Fruit fly (Drosophila melanogaster): Measurements from ENCODE around the gene promL.

The promL gene

DNA sequence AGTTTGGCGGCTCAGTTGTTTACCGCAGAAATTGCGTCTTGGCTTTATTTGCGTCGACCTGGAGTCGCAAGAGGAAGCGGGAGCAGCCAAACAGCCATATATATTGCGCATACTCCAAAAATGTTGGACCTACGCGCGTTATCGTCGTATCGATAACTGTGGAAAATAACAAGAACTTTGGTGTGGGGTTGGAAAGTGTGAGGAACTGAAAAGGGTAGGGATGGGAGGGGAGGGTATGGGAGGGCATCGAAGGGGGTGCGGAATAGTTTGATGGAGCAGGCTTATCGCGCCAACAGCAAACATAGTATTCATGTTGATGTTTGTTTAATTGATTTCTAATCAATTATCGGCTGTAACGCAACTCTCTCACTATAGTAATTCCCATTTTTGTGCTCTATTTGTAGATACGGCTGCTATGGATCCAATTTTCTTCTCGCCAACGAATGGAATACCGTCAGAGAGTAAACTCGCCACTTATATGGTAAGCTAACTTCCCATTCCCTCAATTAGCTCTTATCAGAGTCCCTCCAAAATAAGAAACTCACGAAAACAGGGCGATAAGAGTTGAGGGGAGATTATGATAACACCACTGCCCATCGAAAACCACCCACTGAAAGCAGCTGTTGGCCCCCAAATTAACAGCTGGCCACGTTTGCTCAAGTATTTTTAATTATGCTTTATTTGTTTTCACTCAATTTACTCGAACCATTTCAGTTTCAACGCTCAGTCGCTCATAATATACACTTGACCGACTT lies 44.0 kb downstream of the promL start (continued):
- no peak for TF ChIP-seq wor (GFP tag; IDR thresholded peaks at IDR 0.05)
- TF ChIP-seq CG17568 (GFP tag; optimal IDR thresholded peaks at IDR 0.05), result peak; percentile 42
- no peak for TF ChIP-seq Taf1 (GFP tag; IDR thresholded peaks at IDR 0.05)
- TF ChIP-seq tgo (GFP tag; IDR thresholded peaks at IDR 0.05), result no peak
- TF ChIP-seq zfh2 (GFP tag; optimal IDR thresholded peaks at IDR 0.05), result no peak
- TF ChIP-seq Lhr (GFP tag; optimal IDR thresholded peaks at IDR 0.05), result peak; percentile 39
- TF ChIP-seq CG14441 (GFP tag; IDR thresholded peaks at IDR 0.05), result peak; percentile 8; the same call in 1 of the 2 replicates
- peak; percentile 3 for TF ChIP-seq CG9797 (GFP tag; optimal IDR thresholded peaks at IDR 0.05)
- peak; percentile 31 for TF ChIP-seq CG9609 (GFP tag; optimal IDR thresholded peaks at IDR 0.05)
- peak; percentile 85 for TF ChIP-seq CG2202 (tag; optimal IDR thresholded peaks at IDR 0.05)
- TF ChIP-seq run (tag; optimal IDR thresholded peaks at IDR 0.05), result no peak
- no peak for TF ChIP-seq Hmx (GFP tag; optimal IDR thresholded peaks at IDR 0.05)
- peak; percentile 54 for TF ChIP-seq CG8359 (GFP tag; optimal IDR thresholded peaks at IDR 0.05; ENCODE audit: borderline replicate concordance)
- peak; percentile 63 for TF ChIP-seq rib (GFP tag; IDR thresholded peaks at IDR 0.05)
- TF ChIP-seq CG6813 (GFP tag; optimal IDR thresholded peaks at IDR 0.05), result peak; percentile 87
- peak; percentile 10 to 39 for TF ChIP-seq Trl (optimal IDR thresholded peaks at IDR 0.05)
- peak; percentile 56 for TF ChIP-seq Trl (GFP tag; optimal IDR thresholded peaks at IDR 0.05)
- no peak for TF ChIP-seq ftz-f1 (GFP tag; optimal IDR thresholded peaks at IDR 0.05)
- peak; percentile 16 for TF ChIP-seq CG10267 (tag; optimal IDR thresholded peaks at IDR 0.05)
- no peak for TF ChIP-seq ken (GFP tag; IDR thresholded peaks at IDR 0.05)
- no peak for TF ChIP-seq slbo (GFP tag; IDR thresholded peaks at IDR 0.05)
- peak; percentile 63 for TF ChIP-seq HHEX (GFP tag; optimal IDR thresholded peaks at IDR 0.05)
- TF ChIP-seq HLHmδ (GFP tag; optimal IDR thresholded peaks at IDR 0.05), result peak; percentile 93
- TF ChIP-seq crp (GFP tag; optimal IDR thresholded peaks at IDR 0.05), result peak in 1 of 2 experiments; percentile 59
- TF ChIP-seq so (GFP tag; IDR thresholded peaks at IDR 0.05), result no peak
- TF ChIP-seq Hey (tag; optimal IDR thresholded peaks at IDR 0.05), result peak; percentile 69
- TF ChIP-seq CG11398 (GFP tag; optimal IDR thresholded peaks at IDR 0.05), result peak; percentile 33
- TF ChIP-seq TFAM (GFP tag; optimal IDR thresholded peaks at IDR 0.05), result peak; percentile 47
- no peak for TF ChIP-seq CG31388 (GFP tag; optimal IDR thresholded peaks at IDR 0.05)
- TF ChIP-seq H15 (GFP tag; IDR thresholded peaks at IDR 0.05), result no peak
- TF ChIP-seq CG17328 (GFP tag; IDR thresholded peaks at IDR 0.05), result peak; percentile 52; the same call in 1 of the 2 replicates
- no peak for TF ChIP-seq CG3065 (GFP tag; optimal IDR thresholded peaks at IDR 0.05)
- TF ChIP-seq CG6765 (GFP tag; optimal IDR thresholded peaks at IDR 0.05), result peak; percentile 30
- TF ChIP-seq psq (GFP tag; optimal IDR thresholded peaks at IDR 0.05), result peak; percentile 11
- TF ChIP-seq CG8281 (tag; optimal IDR thresholded peaks at IDR 0.05), result peak; percentile 29
- no peak for TF ChIP-seq en (GFP tag; optimal IDR thresholded peaks at IDR 0.05)
- TF ChIP-seq Ravus (GFP tag; IDR thresholded peaks at IDR 0.05), result no peak
- no peak for TF ChIP-seq Scr (GFP tag; IDR thresholded peaks at IDR 0.05; ENCODE audit: partially characterized antibody)
- TF ChIP-seq CG31441 (GFP tag; IDR thresholded peaks at IDR 0.05), result peak; percentile 44; the same call in 1 of the 2 replicates
- peak; percentile 16 for TF ChIP-seq B-H2 (GFP tag; optimal IDR thresholded peaks at IDR 0.05)
- TF ChIP-seq CG12744 (GFP tag; optimal IDR thresholded peaks at IDR 0.05), result no peak
- TF ChIP-seq otp (GFP tag; IDR thresholded peaks at IDR 0.05), result peak; percentile 92
- TF ChIP-seq gce (GFP tag; IDR thresholded peaks at IDR 0.05), result peak; percentile 65; the same call in 1 of the 3 replicates
- peak; percentile 58 for TF ChIP-seq CG16863 (GFP tag; optimal IDR thresholded peaks at IDR 0.05)
- peak; percentile 56; the same call in 1 of the 2 replicates for TF ChIP-seq Adf1 (GFP tag; IDR thresholded peaks at IDR 0.05)
- 0 out of 4 replicates have a peak, but pooled peaks have one; percentile 52 for TF ChIP-seq chinmo (GFP tag; IDR thresholded peaks at IDR 0.05; ENCODE audit: partially characterized antibody)
- peak; percentile 15 for TF ChIP-seq CG18619 (GFP tag; optimal IDR thresholded peaks at IDR 0.05)
- peak; percentile 80 for TF ChIP-seq z (GFP tag; IDR thresholded peaks at IDR 0.05)
- peak; percentile 51 for TF ChIP-seq CG7987 (GFP tag; optimal IDR thresholded peaks at IDR 0.05)
- no peak for TF ChIP-seq CG18476 (GFP tag; optimal IDR thresholded peaks at IDR 0.05)
